Worm (Caenorhabditis elegans) whole organism, midembryonic: ENCODE data around the gene F17C11.13.

Experiments used
- T22C8.4 ChIP-seq: fragments of 200-800 bp; sonication (Bioruptor generic); IDR thresholded peaks from 2 replicates; pipeline ENCODE4 v1.3.6; 2022; ENCODE audit warnings: missing genetic modification characterization, missing compliant biosample characterization
- cog-1 ChIP-seq: sonication (generic microtip); optimal IDR thresholded peaks from 2 replicates; lab custom pipeline; 2016; ENCODE audit warnings: missing genetic modification characterization, missing compliant biosample characterization
- flt-1 ChIP-seq: fragments of 200-800 bp; sonication (Bioruptor generic); IDR thresholded peaks from 2 replicates; pipeline ENCODE4 v1.3.6; 2022; ENCODE audit warnings: missing genetic modification characterization, missing compliant biosample characterization
- med-1 ChIP-seq: sonication (generic microtip); optimal IDR thresholded peaks from 2 replicates; lab custom pipeline; 2017; ENCODE audit warnings: missing genetic modification characterization, mild to moderate bottlenecking, missing compliant biosample characterization, antibody characterized with exemption, missing genetic modification reagents; ENCODE audit not compliant: insufficient read depth
- ref-1 ChIP-seq: fragments of 200-800 bp; sonication (Bioruptor generic); conservative IDR thresholded peaks from 2 replicates; pipeline ENCODE4 v1.3.6; 2022; ENCODE audit warnings: missing genetic modification reagents, missing genetic modification characterization, missing compliant biosample characterization
- tab-1 ChIP-seq: fragments of 200-800 bp; sonication (Bioruptor generic); IDR thresholded peaks from 2 replicates; pipeline ENCODE4 v1.3.6; 2022; ENCODE audit warnings: missing genetic modification characterization, missing compliant biosample characterization
- ztf-29 ChIP-seq: fragments of 200-800 bp; sonication (Bioruptor generic); IDR thresholded peaks from 2 replicates; pipeline ENCODE4 v1.3.6; 2022; ENCODE audit warnings: missing genetic modification reagents, missing genetic modification characterization, missing compliant biosample characterization

- TF ChIP-seq ztf-29 (GFP tag; lab: Robert Waterston, UW): no peak
- no peak for TF ChIP-seq tab-1 (GFP tag; lab: Robert Waterston, UW)
- TF ChIP-seq cog-1 (tag; lab: Kevin White, UChicago): no peak
- TF ChIP-seq ref-1: no peak
- no peak for TF ChIP-seq med-1 (GFP tag; lab: Kevin White, UChicago)
- TF ChIP-seq flt-1: no peak
- TF ChIP-seq T22C8.4 (GFP tag; lab: Robert Waterston, UW): no peak
These were observed 24.5 kb upstream of the F17C11.13 start, which contains the start of gene scvp-1 for ce11 chrV:10931189-10931588.
